Worm (Caenorhabditis elegans) whole organism, early embryonic: ENCODE data around the gene ZK1307.8.

Experiments used
- B0310.2 ChIP-seq: sonication (generic microtip); optimal IDR thresholded peaks from 2 replicates; lab custom pipeline; 2016; ENCODE audit warnings: mild to moderate bottlenecking, missing genetic modification characterization, missing compliant biosample characterization
- F13C5.2 ChIP-seq: sonication (generic microtip); optimal IDR thresholded peaks from 2 replicates; lab custom pipeline; 2017; ENCODE audit warnings: mild to moderate bottlenecking, missing genetic modification characterization, inconsistent platforms, missing compliant biosample characterization
- aly-1 ChIP-seq: sonication (generic microtip); optimal IDR thresholded peaks from 2 replicates; lab custom pipeline; 2016; ENCODE audit warnings: missing genetic modification characterization, missing compliant biosample characterization
- ama-1 ChIP-seq: fragments of 150-350 bp; optimal IDR thresholded peaks from 2 replicates; lab custom pipeline; 2014
- ceh-13 ChIP-seq: fragments of 200-800 bp; sonication (Bioruptor generic); optimal IDR thresholded peaks from 2 replicates; lab custom pipeline; 2018; ENCODE audit warnings: mild to moderate bottlenecking, missing genetic modification characterization, missing compliant biosample characterization
- ceh-36 ChIP-seq: sonication (generic microtip); optimal IDR thresholded peaks from 2 replicates; lab custom pipeline; 2016; ENCODE audit warnings: missing genetic modification characterization, inconsistent platforms, missing compliant biosample characterization
- ets-7 ChIP-seq: sonication (generic microtip); optimal IDR thresholded peaks from 2 replicates; lab custom pipeline; 2016; ENCODE audit warnings: missing genotype, missing genetic modification characterization, missing compliant biosample characterization
- flt-1 ChIP-seq: fragments of 200-800 bp; sonication (Bioruptor generic); IDR thresholded peaks from 2 replicates; pipeline ENCODE4 v1.3.6; 2022; ENCODE audit warnings: missing genetic modification characterization, missing compliant biosample characterization
- hmbx-1 ChIP-seq: sonication (generic microtip); optimal IDR thresholded peaks from 2 replicates; lab custom pipeline; 2016; ENCODE audit warnings: mild to moderate bottlenecking, missing genetic modification characterization, missing compliant biosample characterization
- hmg-4 ChIP-seq: fragments of 200-800 bp; sonication (Bioruptor generic); optimal IDR thresholded peaks from 2 replicates; lab custom pipeline; 2018; ENCODE audit warnings: mild to moderate bottlenecking, missing genetic modification characterization, missing compliant biosample characterization
- hnd-1 ChIP-seq: sonication (generic microtip); optimal IDR thresholded peaks from 2 replicates; lab custom pipeline; 2016; ENCODE audit warnings: missing genetic modification characterization, missing compliant biosample characterization
- pes-1 ChIP-seq: fragments of 200-800 bp; sonication (Bioruptor generic); IDR thresholded peaks from 2 replicates; pipeline ENCODE4 v1.3.6; 2022; ENCODE audit warnings: missing genetic modification reagents, missing genetic modification characterization, missing compliant biosample characterization
- scrt-1 ChIP-seq: fragments of 200-800 bp; sonication (Bioruptor generic); IDR thresholded peaks from 2 replicates; pipeline ENCODE4 v1.3.6; 2022; ENCODE audit warnings: missing genetic modification characterization, missing compliant biosample characterization
- sea-1 ChIP-seq: fragments of 200-800 bp; sonication (Bioruptor generic); conservative IDR thresholded peaks from 2 replicates; pipeline ENCODE4 v1.3.6; 2022; ENCODE audit warnings: missing genetic modification characterization, missing compliant biosample characterization
- tbx-11 ChIP-seq: fragments of 200-800 bp; sonication (Bioruptor generic); IDR thresholded peaks from 2 replicates; pipeline ENCODE4 v1.3.6; 2022; ENCODE audit warnings: missing genetic modification characterization, missing compliant biosample characterization
- tbx-37 ChIP-seq: fragments of 200-800 bp; sonication (Bioruptor generic); conservative IDR thresholded peaks from 2 replicates; pipeline ENCODE4 v1.3.6; 2022; ENCODE audit warnings: missing genetic modification reagents, missing genetic modification characterization, missing compliant biosample characterization
- tra-4 ChIP-seq: sonication (generic microtip); optimal IDR thresholded peaks from 2 replicates; lab custom pipeline; 2017; ENCODE audit warnings: missing genetic modification characterization, missing compliant biosample characterization

The ZK1307.8 gene

ce11 chrII:9652919-9653318 lies 28.5 kb downstream of the ZK1307.8 start, which contains the start of gene ZK1307.3:
Gene ZK1307.3 (minus strand): TSS chrII:9653019.
- no peak for TF ChIP-seq ama-1 (lab: Kevin White, UChicago)
- TF ChIP-seq hnd-1 (tag; lab: Kevin White, UChicago), result no peak
- no peak for TF ChIP-seq sea-1 (GFP tag; lab: Robert Waterston, UW)
- no peak for TF ChIP-seq pes-1 (GFP tag; lab: Robert Waterston, UW)
- TF ChIP-seq hmbx-1 (tag; lab: Kevin White, UChicago), result no peak
- TF ChIP-seq aly-1 (tag; lab: Kevin White, UChicago), result no peak
- TF ChIP-seq ceh-13 (GFP tag; lab: Kevin White, UChicago), result no peak
- TF ChIP-seq ceh-36 (tag; lab: Kevin White, UChicago), result no peak
- no peak for TF ChIP-seq B0310.2
- no peak for TF ChIP-seq scrt-1 (GFP tag; lab: Robert Waterston, UW)
- TF ChIP-seq hmg-4 (GFP tag; lab: Kevin White, UChicago), result no peak
- TF ChIP-seq tbx-37 (GFP tag; lab: Robert Waterston, UW), result no peak
- TF ChIP-seq flt-1 (GFP tag; lab: Robert Waterston, UW), result no peak
- no peak for TF ChIP-seq F13C5.2 (tag; lab: Kevin White, UChicago)
- no peak for TF ChIP-seq ets-7 (tag; lab: Kevin White, UChicago)
- no peak for TF ChIP-seq tra-4 (tag; lab: Kevin White, UChicago)
- TF ChIP-seq tbx-11 (GFP tag; lab: Robert Waterston, UW), result no peak

ce11 chrII:9653679-9654078 lies 29.3 kb downstream of the ZK1307.8 start, which contains the start of gene ZK1307.2:
Gene ZK1307.2 (minus strand): TSS chrII:9653952.
- TF ChIP-seq tbx-37 (GFP tag; lab: Robert Waterston, UW) (no peak), aly-1 (tag; lab: Kevin White, UChicago) (no peak), hnd-1 (tag; lab: Kevin White, UChicago) (no peak), ama-1 (lab: Kevin White, UChicago) (no peak), ets-7 (tag; lab: Kevin White, UChicago) (no peak), pes-1 (GFP tag; lab: Robert Waterston, UW) (no peak), B0310.2 (no peak), tbx-11 (GFP tag; lab: Robert Waterston, UW) (no peak), ceh-13 (GFP tag; lab: Kevin White, UChicago) (no peak), hmbx-1 (tag; lab: Kevin White, UChicago) (no peak), flt-1 (GFP tag; lab: Robert Waterston, UW) (no peak), ceh-36 (tag; lab: Kevin White, UChicago) (no peak), scrt-1 (GFP tag; lab: Robert Waterston, UW) (no peak), hmg-4 (GFP tag; lab: Kevin White, UChicago) (no peak)

- TF ChIP-seq hmg-4 (GFP tag; lab: Kevin White, UChicago) (no peak), tbx-37 (GFP tag; lab: Robert Waterston, UW) (no peak), ceh-13 (GFP tag; lab: Kevin White, UChicago) (no peak), F13C5.2 (tag; lab: Kevin White, UChicago) (no peak), sea-1 (GFP tag; lab: Robert Waterston, UW) (no peak)
These were observed 31.2 kb downstream of the ZK1307.8 start, which contains the start of gene ZK1307.1 for ce11 chrII:9655530-9656139. Gene ZK1307.1 (minus strand): TSS chrII:9655580.

ce11 chrII:9656210-9656755 lies 31.9 kb downstream of the ZK1307.8 start, which contains the start of gene gstk-1:
Gene gstk-1 (plus strand): TSS chrII:9656705.
- TF ChIP-seq tbx-11 (GFP tag; lab: Robert Waterston, UW) (no peak), F13C5.2 (tag; lab: Kevin White, UChicago) (no peak), ceh-36 (tag; lab: Kevin White, UChicago) (no peak), ets-7 (tag; lab: Kevin White, UChicago) (no peak), flt-1 (GFP tag; lab: Robert Waterston, UW) (no peak), sea-1 (GFP tag; lab: Robert Waterston, UW) (no peak), hmg-4 (GFP tag; lab: Kevin White, UChicago) (no peak), ama-1 (lab: Kevin White, UChicago) (no peak), aly-1 (tag; lab: Kevin White, UChicago) (no peak), hnd-1 (tag; lab: Kevin White, UChicago) (no peak)

ce11 chrII:9658915-9659314 lies 34.5 kb downstream of the ZK1307.8 start, which contains the start of gene ZK1320.2:
Gene ZK1320.2 (minus strand): TSS chrII:9659002.
- TF ChIP-seq flt-1 (GFP tag; lab: Robert Waterston, UW), result no peak
- no peak for TF ChIP-seq tra-4 (tag; lab: Kevin White, UChicago)
- no peak for TF ChIP-seq tbx-11 (GFP tag; lab: Robert Waterston, UW)
- TF ChIP-seq scrt-1 (GFP tag; lab: Robert Waterston, UW), result no peak
- TF ChIP-seq pes-1 (GFP tag; lab: Robert Waterston, UW), result no peak
- TF ChIP-seq tbx-37 (GFP tag; lab: Robert Waterston, UW), result no peak
- TF ChIP-seq B0310.2, result no peak
- no peak for TF ChIP-seq ceh-13 (GFP tag; lab: Kevin White, UChicago)

ce11 chrII:9660379-9660778 lies 36.0 kb downstream of the ZK1307.8 start, which contains the start of gene ZK1320.3:
Gene ZK1320.3 (minus strand): TSS chrII:9660419.
- no peak for TF ChIP-seq ama-1 (lab: Kevin White, UChicago)

ce11 chrII:9662160-9662559 lies 37.7 kb downstream of the ZK1307.8 start:
- TF ChIP-seq hnd-1 (tag; lab: Kevin White, UChicago), result no peak
- TF ChIP-seq aly-1 (tag; lab: Kevin White, UChicago), result no peak
- TF ChIP-seq B0310.2, result no peak
- no peak for TF ChIP-seq ets-7 (tag; lab: Kevin White, UChicago)
- TF ChIP-seq hmbx-1 (tag; lab: Kevin White, UChicago), result no peak
- TF ChIP-seq F13C5.2 (tag; lab: Kevin White, UChicago), result no peak
- TF ChIP-seq tra-4 (tag; lab: Kevin White, UChicago), result no peak
- TF ChIP-seq ama-1 (lab: Kevin White, UChicago), result no peak
- TF ChIP-seq tbx-11 (GFP tag; lab: Robert Waterston, UW), result no peak
- no peak for TF ChIP-seq ceh-36 (tag; lab: Kevin White, UChicago)
- TF ChIP-seq pes-1 (GFP tag; lab: Robert Waterston, UW), result no peak
